Fruit fly (Drosophila melanogaster): ENCODE results near the gene nAChRalpha6.

Gene nAChRalpha6

DNA sequence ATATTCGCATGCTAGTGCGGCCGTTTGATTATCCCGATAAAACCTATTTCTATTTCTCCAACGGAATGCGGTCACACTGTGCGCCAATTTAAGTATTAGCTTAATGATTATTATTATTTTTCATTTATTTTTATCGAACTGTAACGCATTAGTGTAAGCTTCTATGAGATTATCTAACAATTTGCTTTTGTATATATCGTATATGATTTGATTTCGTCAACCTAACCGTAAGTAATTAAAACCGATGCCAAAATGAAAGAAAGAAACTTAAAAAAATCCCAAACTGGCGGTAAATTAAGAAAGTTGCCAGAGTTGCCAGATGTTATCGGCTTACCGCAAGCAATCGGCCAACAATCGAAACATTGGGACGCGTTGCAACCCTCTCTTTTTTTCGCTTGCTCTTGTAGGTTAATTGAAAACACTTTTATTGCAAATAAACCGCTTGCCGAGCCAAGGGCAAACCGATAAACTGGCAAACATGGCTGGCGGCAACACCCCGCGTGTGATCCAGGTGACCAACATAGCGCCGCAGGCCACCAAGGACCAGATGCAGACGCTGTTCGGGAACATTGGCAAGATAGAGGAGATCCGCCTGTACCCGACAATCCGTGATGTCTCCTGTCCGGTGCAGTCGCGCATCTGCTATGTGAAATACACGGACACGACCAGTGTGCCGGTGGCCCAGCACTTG, 26.7 kb upstream of the nAChRalpha6 start, which contains the start of the genes Etl1 and Srp54:
Gene Etl1, minus strand, starts transcription at position 39 of the 691 bp plus-strand sequence.
Gene Srp54, plus strand, starts transcription at position 342 of the 691 bp plus-strand sequence.
- TF ChIP-seq pan (optimal IDR thresholded peaks at IDR 0.05) (no peak), dsf (GFP tag; optimal IDR thresholded peaks at IDR 0.05; ENCODE audit: borderline replicate concordance) (no peak), HLH106 (tag; optimal IDR thresholded peaks at IDR 0.05) (no peak), lola (GFP tag; optimal IDR thresholded peaks at IDR 0.05) (no peak), Dif (GFP tag; optimal IDR thresholded peaks at IDR 0.05; ENCODE audit: partially characterized antibody) (no peak), dmrt93B (GFP tag; optimal IDR thresholded peaks at IDR 0.05) (no peak), foxo (GFP tag; optimal IDR thresholded peaks at IDR 0.05) (peak in 1 of 2 experiments; percentile 25), Myc (optimal IDR thresholded peaks at IDR 0.05) (peak; percentile 2), tai (GFP tag; optimal IDR thresholded peaks at IDR 0.05) (no peak), CG32264 (GFP tag; optimal IDR thresholded peaks at IDR 0.05) (no peak), Hnf4 (GFP tag; optimal IDR thresholded peaks at IDR 0.05) (peak; percentile 31), Vsx2 (GFP tag; optimal IDR thresholded peaks at IDR 0.05; ENCODE audit: partially characterized antibody) (no peak), Jra (GFP tag; optimal IDR thresholded peaks at IDR 0.05) (peak; percentile 30), h (GFP tag; optimal IDR thresholded peaks at IDR 0.05) (peak; percentile 13), Hr83 (GFP tag; optimal IDR thresholded peaks at IDR 0.05; ENCODE audit: poor library complexity, severe bottlenecking) (peak; percentile 2), rgr (GFP tag; optimal IDR thresholded peaks at IDR 0.05) (no peak), Rel (GFP tag; optimal IDR thresholded peaks at IDR 0.05) (no peak), Rel (tag; optimal IDR thresholded peaks at IDR 0.05) (peak; percentile 1), ey (GFP tag; optimal IDR thresholded peaks at IDR 0.05) (no peak)

DNA sequence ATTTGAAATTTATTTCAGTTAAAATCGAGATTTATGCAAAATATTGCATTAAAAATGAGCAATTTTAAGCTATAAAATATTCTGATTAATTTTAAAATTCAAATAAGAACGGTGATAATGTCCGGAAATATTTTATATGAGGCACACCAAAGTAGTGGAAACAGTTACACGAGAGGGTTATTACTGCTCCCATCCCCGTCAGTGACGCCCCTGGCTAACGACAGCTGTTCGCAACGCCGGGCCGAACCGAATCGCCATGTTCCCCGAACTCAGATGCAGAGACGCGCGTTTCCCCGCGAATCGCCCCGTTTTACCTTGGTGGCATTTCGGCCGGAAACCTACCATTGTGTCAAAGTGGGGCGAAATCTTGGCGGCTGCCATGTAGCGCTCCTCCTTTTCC, 25.7 kb upstream of the nAChRalpha6 start:
- TF ChIP-seq br (GFP tag; optimal IDR thresholded peaks at IDR 0.05) (no peak), Dfd (GFP tag; optimal IDR thresholded peaks at IDR 0.05) (no peak), Vsx2 (GFP tag; optimal IDR thresholded peaks at IDR 0.05; ENCODE audit: partially characterized antibody) (no peak), dl (GFP tag; optimal IDR thresholded peaks at IDR 0.05; ENCODE audit: insufficient read depth in 1 of 2, partially characterized antibody in 2 of 2) (no peak), CrebA (GFP tag; optimal IDR thresholded peaks at IDR 0.05; ENCODE audit: borderline replicate concordance) (no peak), Abd-B (GFP tag; optimal IDR thresholded peaks at IDR 0.05) (no peak), Mio (GFP tag; optimal IDR thresholded peaks at IDR 0.05) (no peak), Jra (GFP tag; optimal IDR thresholded peaks at IDR 0.05) (no peak), Hnf4 (GFP tag; optimal IDR thresholded peaks at IDR 0.05) (peak; percentile 2), Hr83 (GFP tag; optimal IDR thresholded peaks at IDR 0.05; ENCODE audit: poor library complexity, severe bottlenecking) (no peak), fru (GFP tag; optimal IDR thresholded peaks at IDR 0.05) (peak; percentile 20), dsf (GFP tag; optimal IDR thresholded peaks at IDR 0.05; ENCODE audit: borderline replicate concordance) (no peak), OdsH (GFP tag; optimal IDR thresholded peaks at IDR 0.05) (no peak), GATAd (GFP tag; optimal IDR thresholded peaks at IDR 0.05) (no peak), lola (GFP tag; optimal IDR thresholded peaks at IDR 0.05) (no peak), foxo (GFP tag; optimal IDR thresholded peaks at IDR 0.05) (peak in 1 of 2 experiments; percentile 28), sv (GFP tag; optimal IDR thresholded peaks at IDR 0.05) (no peak), rgr (GFP tag; optimal IDR thresholded peaks at IDR 0.05) (no peak), Rel (GFP tag; optimal IDR thresholded peaks at IDR 0.05) (no peak), Rel (tag; optimal IDR thresholded peaks at IDR 0.05) (peak; percentile 87), Sp1 (GFP tag; optimal IDR thresholded peaks at IDR 0.05) (peak; percentile 9), tai (GFP tag; optimal IDR thresholded peaks at IDR 0.05) (no peak), pan (optimal IDR thresholded peaks at IDR 0.05) (no peak), h (GFP tag; optimal IDR thresholded peaks at IDR 0.05) (peak; percentile 31), Dif (GFP tag; optimal IDR thresholded peaks at IDR 0.05; ENCODE audit: partially characterized antibody) (no peak), Myc (optimal IDR thresholded peaks at IDR 0.05) (no peak), CG32264 (GFP tag; optimal IDR thresholded peaks at IDR 0.05) (no peak), N (GFP tag; optimal IDR thresholded peaks at IDR 0.05) (no peak), ey (GFP tag; optimal IDR thresholded peaks at IDR 0.05) (peak; percentile 7), HLH106 (tag; optimal IDR thresholded peaks at IDR 0.05) (peak; percentile 26)

DNA sequence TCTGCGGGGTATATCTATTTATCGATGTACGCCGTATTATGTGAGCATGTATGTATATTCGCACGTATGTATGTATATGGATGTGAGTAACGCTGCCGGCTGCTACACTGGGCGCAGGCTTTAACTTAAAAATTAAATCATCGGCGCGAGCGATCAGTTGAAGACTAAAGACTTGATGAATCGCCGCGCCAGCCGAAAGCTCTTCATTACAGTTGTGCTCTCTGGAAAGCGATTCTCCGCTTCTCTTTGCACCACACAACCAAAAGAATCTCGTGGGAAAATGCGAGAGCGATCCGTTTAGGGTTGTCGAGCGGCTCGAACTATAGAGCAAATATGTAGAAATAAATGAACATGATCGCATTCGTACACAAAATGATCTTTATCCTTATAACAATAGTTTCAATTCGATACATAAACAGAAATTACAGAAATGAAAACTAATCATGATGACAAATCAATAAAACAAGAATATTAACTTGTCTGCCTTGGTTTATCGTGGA, 22.5 kb upstream of the nAChRalpha6 start, which contains the start of gene CG13124:
Gene CG13124, minus strand, starts transcription at position 166 of the 500 bp plus-strand sequence.
- peak; percentile 41 to 59 for TF ChIP-seq dl (GFP tag; optimal IDR thresholded peaks at IDR 0.05; ENCODE audit: insufficient read depth in 1 of 2, partially characterized antibody in 2 of 2)
- peak; percentile 82 for TF ChIP-seq Dif (GFP tag; optimal IDR thresholded peaks at IDR 0.05; ENCODE audit: partially characterized antibody)
- no peak for TF ChIP-seq CrebA (GFP tag; optimal IDR thresholded peaks at IDR 0.05; ENCODE audit: borderline replicate concordance)
- no peak for TF ChIP-seq Sp1 (GFP tag; optimal IDR thresholded peaks at IDR 0.05)
- TF ChIP-seq brk (GFP tag; optimal IDR thresholded peaks at IDR 0.05) = no peak
- peak; percentile 27 for TF ChIP-seq h (GFP tag; optimal IDR thresholded peaks at IDR 0.05)
- TF ChIP-seq foxo (GFP tag; optimal IDR thresholded peaks at IDR 0.05) = peak in 1 of 2 experiments; percentile 6

All from whole organism, wandering third instar larva.